Worm (Caenorhabditis elegans) whole organism, L2 larva: ENCODE measurements around the gene cest-28.

Source experiments
- C34F6.9 ChIP-seq: fragments of 150-350 bp; optimal IDR thresholded peaks from 2 replicates; lab custom pipeline; 2014; ENCODE audit warnings: missing biosample characterization, missing genetic modification characterization
- R02D3.7 ChIP-seq: fragments of 150-350 bp; optimal IDR thresholded peaks from 2 replicates; lab custom pipeline; 2014; ENCODE audit warnings: missing biosample characterization, missing genetic modification characterization
- ZK546.5 ChIP-seq: sonication (generic microtip); optimal IDR thresholded peaks from 2 replicates; lab custom pipeline; 2017; ENCODE audit warnings: missing biosample characterization, missing genetic modification characterization
- aly-2 ChIP-seq: fragments of 150-350 bp; optimal IDR thresholded peaks from 2 replicates; lab custom pipeline; 2014; ENCODE audit warnings: missing biosample characterization, missing genetic modification characterization
- ama-1 ChIP-seq: fragments of 150-350 bp; optimal IDR thresholded peaks from 2 replicates; lab custom pipeline; 2018; ENCODE audit warnings: inconsistent platforms
- blmp-1 ChIP-seq: sonication (generic microtip); optimal IDR thresholded peaks from 2 replicates; lab custom pipeline; 2017; ENCODE audit warnings: missing genetic modification characterization, mild to moderate bottlenecking, missing compliant biosample characterization, antibody characterized with exemption, moderate library complexity; ENCODE audit not compliant: insufficient read depth
- crh-2 ChIP-seq: sonication (generic microtip); optimal IDR thresholded peaks from 2 replicates; lab custom pipeline; 2017; ENCODE audit warnings: missing biosample characterization, missing genetic modification characterization
- dmd-4 ChIP-seq: sonication (generic microtip); optimal IDR thresholded peaks from 2 replicates; lab custom pipeline; 2017; ENCODE audit warnings: missing biosample characterization, missing genetic modification characterization
- egl-27 ChIP-seq: sonication (generic microtip); optimal IDR thresholded peaks from 3 replicates; lab custom pipeline; 2017; ENCODE audit warnings: missing biosample characterization, missing genetic modification reagents, missing genetic modification characterization
- elt-1 ChIP-seq: fragments of 150-350 bp; optimal IDR thresholded peaks from 2 replicates; lab custom pipeline; 2014; ENCODE audit warnings: missing biosample characterization, missing genetic modification characterization
- elt-3 ChIP-seq: sonication (generic microtip); optimal IDR thresholded peaks from 2 replicates; lab custom pipeline; 2017; ENCODE audit warnings: missing biosample characterization, missing genetic modification characterization
- gmeb-1 ChIP-seq: fragments of 150-350 bp; optimal IDR thresholded peaks from 2 replicates; lab custom pipeline; 2014; ENCODE audit warnings: missing biosample characterization, missing genetic modification characterization
- lin-11 ChIP-seq: fragments of 150-350 bp; sonication (generic microtip); optimal IDR thresholded peaks from 2 replicates; lab custom pipeline; 2014; ENCODE audit warnings: missing biosample characterization, missing genetic modification characterization, inconsistent platforms, mixed read lengths
- lin-39 ChIP-seq: fragments of 150-350 bp; optimal IDR thresholded peaks from 2 replicates; lab custom pipeline; 2014; ENCODE audit warnings: missing biosample characterization, missing genetic modification reagents, missing genetic modification characterization
- lsy-2 ChIP-seq, 2 experiments: fragments of 150-350 bp in 1 of 2; sonication (generic microtip) in 1 of 2; optimal IDR thresholded peaks; 2 replicates each; lab custom pipeline; 2014 to 2017; ENCODE audit warnings: missing biosample characterization in 2 of 2, missing genetic modification characterization in 2 of 2
- mbf-1 ChIP-seq: sonication (generic microtip); optimal IDR thresholded peaks from 2 replicates; lab custom pipeline; 2017; ENCODE audit warnings: missing biosample characterization, missing genetic modification characterization
- nhr-10 ChIP-seq: sonication (generic microtip); optimal IDR thresholded peaks from 2 replicates; lab custom pipeline; 2017; ENCODE audit warnings: missing biosample characterization, missing genetic modification characterization
- nhr-11 ChIP-seq: fragments of 150-350 bp; optimal IDR thresholded peaks from 2 replicates; lab custom pipeline; 2014; ENCODE audit warnings: missing biosample characterization, missing genetic modification characterization
- nhr-21 ChIP-seq: fragments of 150-350 bp; optimal IDR thresholded peaks from 2 replicates; lab custom pipeline; 2014; ENCODE audit warnings: missing biosample characterization, missing genetic modification characterization
- nhr-23 ChIP-seq: fragments of 150-350 bp; optimal IDR thresholded peaks from 2 replicates; lab custom pipeline; 2014; ENCODE audit warnings: missing biosample characterization, missing genetic modification reagents, missing genetic modification characterization
- nhr-237 ChIP-seq: fragments of 150-350 bp; optimal IDR thresholded peaks from 2 replicates; lab custom pipeline; 2014; ENCODE audit warnings: missing biosample characterization, missing genetic modification characterization
- nhr-77 ChIP-seq: fragments of 150-350 bp; optimal IDR thresholded peaks from 2 replicates; lab custom pipeline; 2014; ENCODE audit warnings: missing biosample characterization, missing genetic modification characterization
- peb-1 ChIP-seq: fragments of 150-350 bp; optimal IDR thresholded peaks from 2 replicates; lab custom pipeline; 2014; ENCODE audit warnings: missing biosample characterization, missing genetic modification characterization
- sem-4 ChIP-seq: fragments of 150-350 bp; optimal IDR thresholded peaks from 2 replicates; lab custom pipeline; 2014; ENCODE audit warnings: missing biosample characterization, missing genetic modification reagents, missing genetic modification characterization
- skn-1 ChIP-seq: sonication (generic microtip); optimal IDR thresholded peaks from 2 replicates; lab custom pipeline; 2017; ENCODE audit warnings: missing biosample characterization, missing genetic modification characterization
- sma-3 ChIP-seq: sonication (generic microtip); optimal IDR thresholded peaks from 2 replicates; lab custom pipeline; 2016; ENCODE audit warnings: missing genetic modification reagents, missing genetic modification characterization, missing compliant biosample characterization
- sma-9 ChIP-seq, 2 experiments: fragments of 150-350 bp in 1 of 2; sonication (generic microtip) in 1 of 2; optimal IDR thresholded peaks; 2 replicates each; lab custom pipeline; 2014 to 2016; ENCODE audit warnings: missing genetic modification characterization in 2 of 2, mild to moderate bottlenecking in 1 of 2, missing biosample characterization in 1 of 2, missing compliant biosample characterization in 1 of 2, missing genetic modification reagents in 1 of 2, moderate library complexity in 1 of 2
- snpc-4 ChIP-seq: fragments of 150-350 bp; optimal IDR thresholded peaks from 2 replicates; lab custom pipeline; 2014; ENCODE audit warnings: missing biosample characterization, missing genetic modification characterization
- unc-39 ChIP-seq: fragments of 150-350 bp; optimal IDR thresholded peaks from 2 replicates; lab custom pipeline; 2014; ENCODE audit warnings: missing biosample characterization, missing genetic modification characterization
- unc-55 ChIP-seq: fragments of 150-350 bp; sonication (generic microtip); optimal IDR thresholded peaks from 3 replicates; lab custom pipeline; 2014; ENCODE audit warnings: missing biosample characterization, missing genetic modification reagents, missing genetic modification characterization
- unc-62 ChIP-seq: fragments of 150-350 bp; optimal IDR thresholded peaks from 2 replicates; lab custom pipeline; 2014; ENCODE audit warnings: missing biosample characterization, missing genetic modification reagents, missing genetic modification characterization
- zag-1 ChIP-seq: fragments of 150-350 bp; optimal IDR thresholded peaks from 2 replicates; lab custom pipeline; 2014; ENCODE audit warnings: missing biosample characterization, missing genetic modification characterization
- ztf-1 ChIP-seq: fragments of 200-800 bp; sonication (Bioruptor generic); conservative IDR thresholded peaks from 2 replicates; pipeline ENCODE4 v1.3.6; 2022; ENCODE audit warnings: missing genetic modification characterization, missing compliant biosample characterization
- ztf-11 ChIP-seq: sonication (generic microtip); optimal IDR thresholded peaks from 2 replicates; lab custom pipeline; 2017; ENCODE audit warnings: missing biosample characterization, missing genetic modification characterization
- ztf-4 ChIP-seq: fragments of 150-350 bp; optimal IDR thresholded peaks from 2 replicates; lab custom pipeline; 2014; ENCODE audit warnings: missing biosample characterization, missing genetic modification characterization

Gene cest-28

DNA sequence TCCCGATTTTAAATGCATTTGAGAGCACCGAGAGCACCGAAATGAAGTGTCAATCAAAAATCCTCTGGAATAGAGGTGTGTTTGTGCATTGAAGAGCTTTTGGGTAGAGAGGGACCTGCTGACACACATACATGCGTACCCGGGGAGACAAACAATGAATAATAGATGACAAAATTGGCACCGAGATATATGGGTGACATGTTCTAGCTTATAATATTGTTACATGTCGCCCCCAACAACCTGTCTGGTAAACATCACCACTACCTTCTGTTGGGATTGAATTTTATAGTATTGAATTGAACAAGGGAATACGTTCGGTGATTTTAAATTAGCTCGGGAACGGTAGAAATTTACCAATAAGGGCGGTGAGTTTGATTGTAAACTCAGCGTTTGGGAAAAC lies 14.1 kb downstream of the cest-28 start:
- no peak for TF ChIP-seq nhr-23 (tag; lab: Kevin White, UChicago)
- no peak for TF ChIP-seq aly-2 (tag; lab: Kevin White, UChicago)
- TF ChIP-seq elt-1 (tag; lab: Kevin White, UChicago), result no peak
- no peak for TF ChIP-seq ztf-11 (tag; lab: Kevin White, UChicago)
- no peak for TF ChIP-seq egl-27 (tag; lab: Kevin White, UChicago)
- no peak for TF ChIP-seq ZK546.5
- TF ChIP-seq nhr-77 (tag; lab: Kevin White, UChicago), result no peak
- TF ChIP-seq crh-2 (tag; lab: Kevin White, UChicago), result no peak
- no peak for TF ChIP-seq gmeb-1
- TF ChIP-seq nhr-21 (tag; lab: Kevin White, UChicago), result no peak
- no peak for TF ChIP-seq ztf-1 (GFP tag; lab: Robert Waterston, UW)
- TF ChIP-seq ztf-4 (tag; lab: Kevin White, UChicago), result no peak
- TF ChIP-seq peb-1, result no peak
- TF ChIP-seq unc-39 (tag; lab: Kevin White, UChicago), result no peak
- TF ChIP-seq nhr-10 (tag; lab: Kevin White, UChicago), result no peak
- TF ChIP-seq lin-39 (tag; lab: Kevin White, UChicago), result no peak
- TF ChIP-seq sma-3 (GFP tag; lab: Kevin White, UChicago), result no peak
- TF ChIP-seq lin-11 (tag; lab: Kevin White, UChicago), result no peak
- no peak for TF ChIP-seq sma-9 (GFP tag; optimal IDR thresholded peaks at IDR 0.05; lab: Kevin White, UChicago)
- TF ChIP-seq sma-9 (tag; optimal IDR thresholded peaks at IDR 0.05; lab: Kevin White, UChicago), result no peak

DNA sequence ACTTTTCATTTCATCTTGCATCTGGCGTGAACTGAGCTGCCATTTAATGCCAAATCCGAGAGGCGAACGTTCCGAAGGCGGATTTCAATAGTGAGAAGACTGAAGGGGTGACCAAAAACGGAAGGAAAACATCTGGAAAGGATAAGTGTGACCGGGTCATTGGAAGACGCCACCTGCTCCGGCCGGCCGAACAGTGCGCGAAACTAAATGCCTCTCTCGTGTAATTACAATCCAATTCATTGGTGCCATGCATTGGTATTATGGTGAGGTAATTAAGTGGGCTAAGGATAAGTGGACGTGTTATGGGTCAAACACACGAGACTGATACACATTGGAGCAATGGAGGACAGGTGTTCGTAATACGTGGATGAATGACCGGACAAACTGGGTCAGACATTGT lies 14.9 kb downstream of the cest-28 start:
- TF ChIP-seq ztf-4 (tag; lab: Kevin White, UChicago) (no peak), dmd-4 (no peak), elt-3 (no peak), nhr-237 (tag; lab: Kevin White, UChicago) (no peak), mbf-1 (tag; lab: Kevin White, UChicago) (no peak), unc-39 (tag; lab: Kevin White, UChicago) (no peak), blmp-1 (tag; lab: Kevin White, UChicago) (no peak), sem-4 (tag; lab: Kevin White, UChicago) (no peak), nhr-11 (no peak), unc-62 (no peak), skn-1 (tag; lab: Kevin White, UChicago) (no peak)

DNA sequence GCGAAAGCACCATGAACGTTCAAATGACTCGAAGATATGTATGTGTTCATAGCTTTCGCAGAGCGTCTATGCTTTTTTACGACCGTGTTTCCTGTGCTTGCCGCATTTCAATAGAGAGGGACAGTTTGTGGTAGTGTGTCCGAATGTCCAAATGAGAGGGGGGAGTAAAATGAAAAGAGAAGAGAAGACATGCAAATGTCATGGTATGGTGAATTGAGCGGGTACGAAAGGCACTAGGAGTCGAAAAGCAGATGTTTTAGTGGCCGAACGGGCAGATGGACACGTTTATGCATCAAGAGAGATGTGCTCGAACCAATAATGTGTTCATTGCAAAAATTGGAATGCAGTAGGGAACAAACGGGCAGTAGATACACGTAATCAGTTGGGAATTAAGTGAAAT lies 15.9 kb downstream of the cest-28 start:
- TF ChIP-seq lin-39 (tag; lab: Kevin White, UChicago) (no peak), nhr-23 (tag; lab: Kevin White, UChicago) (no peak), ama-1 (lab: Kevin White, UChicago) (no peak), gmeb-1 (no peak), unc-62 (no peak)

DNA sequence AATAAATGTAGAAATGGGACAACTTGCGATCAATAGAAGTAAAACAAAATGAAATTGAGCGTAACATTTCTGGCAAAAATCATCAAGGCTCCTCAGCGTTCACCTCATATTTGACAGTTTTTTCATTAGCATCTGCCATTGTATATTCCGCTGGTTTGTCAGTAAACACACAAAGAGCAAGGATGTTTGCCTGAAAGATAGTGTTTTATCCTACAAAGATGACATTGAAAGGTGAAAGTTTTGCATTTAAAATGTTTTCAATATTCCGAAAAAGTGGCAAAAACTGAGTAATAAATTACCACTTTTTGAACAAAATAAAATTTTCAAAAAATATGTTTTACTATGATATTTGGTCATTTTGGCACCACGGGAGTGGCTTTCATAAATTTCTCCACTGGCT lies 16.3 kb downstream of the cest-28 start:
- TF ChIP-seq C34F6.9, result no peak
- no peak for TF ChIP-seq nhr-237 (tag; lab: Kevin White, UChicago)
- TF ChIP-seq crh-2 (tag; lab: Kevin White, UChicago), result no peak
- no peak for TF ChIP-seq unc-55 (GFP tag; lab: Kevin White, UChicago)
- TF ChIP-seq nhr-21 (tag; lab: Kevin White, UChicago), result no peak
- TF ChIP-seq zag-1 (tag; lab: Kevin White, UChicago), result no peak
- no peak for TF ChIP-seq skn-1 (tag; lab: Kevin White, UChicago)
- TF ChIP-seq lsy-2 (tag; optimal IDR thresholded peaks at IDR 0.05; lab: Kevin White, UChicago), result no peak
- no peak for TF ChIP-seq unc-39 (tag; lab: Kevin White, UChicago)
- no peak for TF ChIP-seq lin-39 (tag; lab: Kevin White, UChicago)
- no peak for TF ChIP-seq ama-1 (lab: Kevin White, UChicago)
- no peak for TF ChIP-seq snpc-4
- no peak for TF ChIP-seq nhr-10 (tag; lab: Kevin White, UChicago)
- no peak for TF ChIP-seq unc-62
- no peak for TF ChIP-seq R02D3.7 (tag; lab: Kevin White, UChicago)
- TF ChIP-seq blmp-1 (tag; lab: Kevin White, UChicago), result no peak
- no peak for TF ChIP-seq dmd-4
- TF ChIP-seq gmeb-1, result no peak
- no peak for TF ChIP-seq sem-4 (tag; lab: Kevin White, UChicago)
- no peak for TF ChIP-seq sma-3 (GFP tag; lab: Kevin White, UChicago)
